Worm (Caenorhabditis elegans) whole organism, young adult: Measurements from ENCODE around the gene aipl-1.

Experiments
- F33H1.4 ChIP-seq: fragments of 200-800 bp; sonication (Bioruptor generic); IDR thresholded peaks from 2 replicates; pipeline ENCODE4 v1.3.6; 2022; ENCODE audit warnings: missing genetic modification reagents, missing genetic modification characterization, missing compliant biosample characterization
- F55B11.4 ChIP-seq: sonication (generic microtip); optimal IDR thresholded peaks from 2 replicates; lab custom pipeline; 2016; ENCODE audit warnings: missing compliant biosample characterization, missing genetic modification characterization, borderline replicate concordance; ENCODE audit not compliant: insufficient read depth
- F57C9.4 ChIP-seq: sonication (generic microtip); optimal IDR thresholded peaks from 2 replicates; lab custom pipeline; 2017; ENCODE audit warnings: mild to moderate bottlenecking, missing genetic modification characterization, missing compliant biosample characterization
- Y79H2A.3 ChIP-seq: fragments of 200-800 bp; sonication (Bioruptor generic); conservative IDR thresholded peaks from 2 replicates; pipeline ENCODE4 v1.3.6; 2022; ENCODE audit warnings: missing genetic modification reagents, missing genetic modification characterization, missing compliant biosample characterization
- chd-7 ChIP-seq: sonication (generic microtip); optimal IDR thresholded peaks from 2 replicates; lab custom pipeline; 2016; ENCODE audit warnings: mild to moderate bottlenecking, missing genetic modification characterization, moderate library complexity, missing compliant biosample characterization
- him-1 ChIP-seq: sonication (generic microtip); optimal IDR thresholded peaks from 2 replicates; lab custom pipeline; 2016; ENCODE audit warnings: missing genotype, missing genetic modification reagents, missing genetic modification characterization, missing compliant biosample characterization
- let-526 ChIP-seq: fragments of 200-800 bp; sonication (Bioruptor generic); IDR thresholded peaks from 2 replicates; pipeline ENCODE4 v1.3.6; 2022; ENCODE audit warnings: missing genetic modification reagents, missing genetic modification characterization, missing compliant biosample characterization
- let-607 ChIP-seq, 2 experiments: fragments of 200-800 bp in 1 of 2; sonication (Bioruptor generic) in 1 of 2; sonication (generic microtip) in 1 of 2; optimal IDR thresholded peaks; 2 replicates each; lab custom pipeline; 2016 to 2018; ENCODE audit warnings: mild to moderate bottlenecking in 2 of 2, missing compliant biosample characterization in 2 of 2, missing genetic modification characterization in 2 of 2, moderate library complexity in 2 of 2, missing genotype in 1 of 2
- lir-1 ChIP-seq: fragments of 200-800 bp; sonication (Bioruptor generic); conservative IDR thresholded peaks from 2 replicates; pipeline ENCODE4 v1.3.6; 2022; ENCODE audit warnings: missing genetic modification reagents, missing genetic modification characterization, missing compliant biosample characterization
- pbrm-1 ChIP-seq: fragments of 200-800 bp; sonication (Bioruptor generic); IDR thresholded peaks from 2 replicates; pipeline ENCODE4 v1.3.6; 2022; ENCODE audit warnings: missing genetic modification reagents, missing genetic modification characterization, missing compliant biosample characterization
- pha-4 ChIP-seq: fragments of 150-350 bp; sonication (generic microtip); optimal IDR thresholded peaks from 2 replicates; lab custom pipeline; 2014; ENCODE audit warnings: missing biosample characterization, missing genetic modification reagents, missing genetic modification characterization
- rpc-1 ChIP-seq, 2 experiments: fragments of 150-350 bp in 1 of 2; sonication (generic microtip) in 1 of 2; optimal IDR thresholded peaks; 2 replicates each; lab custom pipeline; 2014 to 2018; ENCODE audit warnings: missing biosample characterization in 1 of 2, missing genetic modification characterization in 1 of 2, missing genetic modification reagents in 1 of 2, missing genotype in 1 of 2
- tlf-1 ChIP-seq: fragments of 200-800 bp; sonication (Bioruptor generic); optimal IDR thresholded peaks from 2 replicates; lab custom pipeline; 2018; ENCODE audit warnings: mild to moderate bottlenecking, missing genetic modification characterization, missing compliant biosample characterization
- unc-62 ChIP-seq: fragments of 150-350 bp; optimal IDR thresholded peaks from 2 replicates; lab custom pipeline; 2014; ENCODE audit warnings: missing biosample characterization, missing genetic modification reagents, missing genetic modification characterization

- TF ChIP-seq F33H1.4 (GFP tag; lab: Robert Waterston, UW) (no peak), lir-1 (no peak), F55B11.4 (tag; lab: Kevin White, UChicago) (no peak), rpc-1 (optimal IDR thresholded peaks at IDR 0.05; lab: Kevin White, UChicago) (no peak), rpc-1 (tag; optimal IDR thresholded peaks at IDR 0.05; lab: Kevin White, UChicago) (no peak), Y79H2A.3 (GFP tag; lab: Robert Waterston, UW) (no peak), pha-4 (no peak), let-526 (GFP tag; lab: Robert Waterston, UW) (no peak), unc-62 (GFP tag; lab: Kevin White, UChicago) (no peak), tlf-1 (no peak), him-1 (no peak), let-607 (tag; optimal IDR thresholded peaks at IDR 0.05; lab: Kevin White, UChicago) (no peak), chd-7 (tag; lab: Kevin White, UChicago) (no peak), pbrm-1 (GFP tag; lab: Robert Waterston, UW) (no peak), F57C9.4 (tag; lab: Kevin White, UChicago) (no peak)
Measured at ce11 chrV:15111660-15112059, 24.9 kb downstream of the aipl-1 start, which contains the start of gene T01G5.7.
